Fruit fly (Drosophila melanogaster): ENCODE data around the gene CG45065.
A peak's percentile ranks its signal among the peaks of the same experiment; 100 is the strongest.

Gene CG45065

dm6 chrX:14896791-14897190 lies 14.4 kb upstream of the CG45065 start, which contains the start of gene CG9514:
Gene CG9514 (minus strand): TSS chrX:14896891.
- TF ChIP-seq noc (tag; optimal IDR thresholded peaks at IDR 0.05): no peak

dm6 chrX:14896310-14896709 lies 13.9 kb upstream of the CG45065 start:
- TF ChIP-seq noc (tag; optimal IDR thresholded peaks at IDR 0.05): no peak

- no peak for TF ChIP-seq noc (tag; optimal IDR thresholded peaks at IDR 0.05)
Observed at dm6 chrX:14893872-14894271, 11.5 kb upstream of the CG45065 start.

- TF ChIP-seq noc (tag; optimal IDR thresholded peaks at IDR 0.05): no peak
Observed at dm6 chrX:14892303-14892702, 9.9 kb upstream of the CG45065 start.

- no peak for TF ChIP-seq noc (tag; optimal IDR thresholded peaks at IDR 0.05)
Observed at dm6 chrX:14885554-14885953, 3.2 kb upstream of the CG45065 start.

dm6 chrX:14883993-14884392 lies 1.6 kb upstream of the CG45065 start:
- no peak for TF ChIP-seq noc (tag; optimal IDR thresholded peaks at IDR 0.05)

dm6 chrX:14878917-14879316 lies 3.5 kb downstream of the CG45065 start:
- TF ChIP-seq noc (tag; optimal IDR thresholded peaks at IDR 0.05): no peak

dm6 chrX:14871028-14871427 lies 11.4 kb downstream of the CG45065 start, which contains the start of gene CG9518:
Gene CG9518 (minus strand): TSS chrX:14871181.
- TF ChIP-seq noc (tag; optimal IDR thresholded peaks at IDR 0.05): no peak

dm6 chrX:14868414-14868813 lies 14.0 kb downstream of the CG45065 start:
- TF ChIP-seq noc (tag; optimal IDR thresholded peaks at IDR 0.05): no peak

- no peak for TF ChIP-seq noc (tag; optimal IDR thresholded peaks at IDR 0.05)
Observed at dm6 chrX:14866911-14867310, 15.5 kb downstream of the CG45065 start.

dm6 chrX:14862494-14862893 lies 19.9 kb downstream of the CG45065 start:
- TF ChIP-seq noc (tag; optimal IDR thresholded peaks at IDR 0.05): no peak

dm6 chrX:14858951-14859350 lies 23.4 kb downstream of the CG45065 start, which contains the start of gene CG46399:
Gene CG46399 (plus strand): TSS chrX:14859251.
- no peak for TF ChIP-seq noc (tag; optimal IDR thresholded peaks at IDR 0.05)

dm6 chrX:14857883-14858282 lies 24.5 kb downstream of the CG45065 start:
- no peak for TF ChIP-seq noc (tag; optimal IDR thresholded peaks at IDR 0.05)

dm6 chrX:14856261-14856660 lies 26.1 kb downstream of the CG45065 start, which contains the start of gene CG9519:
Gene CG9519 (minus strand): TSS chrX:14856361.
- TF ChIP-seq noc (tag; optimal IDR thresholded peaks at IDR 0.05): no peak

- no peak for TF ChIP-seq noc (tag; optimal IDR thresholded peaks at IDR 0.05)
Observed at dm6 chrX:14853153-14853672, 29.2 kb downstream of the CG45065 start, which contains the start of gene CG9521. Gene CG9521 (minus strand): TSS chrX:14853269.

- TF ChIP-seq noc (tag; optimal IDR thresholded peaks at IDR 0.05): no peak
Observed at dm6 chrX:14850069-14850468, 32.3 kb downstream of the CG45065 start.

dm6 chrX:14848755-14849354 lies 33.5 kb downstream of the CG45065 start, which contains the start of gene CG9522:
Gene CG9522 (minus strand): TSS chrX:14848808.
- TF ChIP-seq noc (tag; optimal IDR thresholded peaks at IDR 0.05): peak; percentile 78
